Fruit fly (Drosophila melanogaster) whole organism, embryonic: ENCODE measurements around the gene CG13380.

Source experiments
- CG11093 ChIP-seq: fragments of 200-800 bp; sonication (Bioruptor generic); IDR thresholded peaks from 3 replicates; pipeline ENCODE4 v1.3.6; 2022; ENCODE audit warnings: missing biosample characterization, missing genetic modification characterization
- CG12071 ChIP-seq: fragments of 200-800 bp; sonication (Bioruptor generic); optimal IDR thresholded peaks from 3 replicates; lab custom pipeline; 2018; ENCODE audit warnings: missing biosample characterization, mild to moderate bottlenecking, missing genetic modification characterization
- CG14860 ChIP-seq: fragments of 200-800 bp; sonication (Bioruptor generic); IDR thresholded peaks from 3 replicates; pipeline ENCODE4 v1.3.6; 2022; ENCODE audit warnings: missing biosample characterization, missing genetic modification characterization; ENCODE audit not compliant: partially characterized antibody
- CG1529 ChIP-seq: fragments of 200-800 bp; sonication (Bioruptor generic); optimal IDR thresholded peaks from 3 replicates; lab custom pipeline; 2018; ENCODE audit warnings: missing biosample characterization, missing genetic modification characterization
- CG1603 ChIP-seq: fragments of 200-800 bp; sonication (Bioruptor generic); optimal IDR thresholded peaks from 2 replicates; lab custom pipeline; 2019; ENCODE audit warnings: missing biosample characterization, mild to moderate bottlenecking, missing genetic modification characterization, moderate library complexity
- CG17802 ChIP-seq: fragments of 200-800 bp; sonication (Bioruptor generic); optimal IDR thresholded peaks from 2 replicates; lab custom pipeline; 2018; ENCODE audit warnings: missing biosample characterization, mild to moderate bottlenecking, missing genetic modification characterization, moderate library complexity
- CG18262 ChIP-seq: fragments of 200-800 bp; optimal IDR thresholded peaks from 3 replicates; lab custom pipeline; 2019; ENCODE audit warnings: missing biosample characterization, mild to moderate bottlenecking, missing genetic modification characterization, moderate library complexity
- CG43689 ChIP-seq: fragments of 200-800 bp; sonication (Bioruptor generic); IDR thresholded peaks from 2 replicates; pipeline ENCODE4 v1.3.6; 2022; ENCODE audit warnings: missing biosample characterization, missing genetic modification characterization
- CG6272 ChIP-seq: fragments of 200-800 bp; sonication (Bioruptor generic); IDR thresholded peaks from 2 replicates; pipeline ENCODE4 v1.3.6; 2022; ENCODE audit warnings: missing biosample characterization, missing genetic modification characterization
- CG6654 ChIP-seq: fragments of 200-800 bp; sonication (Bioruptor generic); optimal IDR thresholded peaks from 2 replicates; lab custom pipeline; 2017; ENCODE audit warnings: missing biosample characterization, mild to moderate bottlenecking, missing genetic modification characterization
- CG6689 ChIP-seq: fragments of 200-800 bp; sonication (Bioruptor generic); IDR thresholded peaks from 2 replicates; pipeline ENCODE4 v1.3.6; 2022; ENCODE audit warnings: missing biosample characterization, missing genetic modification characterization
- CG7271 ChIP-seq: fragments of 200-800 bp; sonication (Bioruptor generic); optimal IDR thresholded peaks from 2 replicates; lab custom pipeline; 2018; ENCODE audit warnings: missing biosample characterization, mild to moderate bottlenecking, missing genetic modification characterization, moderate library complexity
- CG7372 ChIP-seq: fragments of 200-800 bp; sonication (Bioruptor generic); IDR thresholded peaks from 2 replicates; pipeline ENCODE4 v1.3.6; 2022; ENCODE audit warnings: missing biosample characterization, missing genetic modification characterization
- CG7839 ChIP-seq: fragments of 200-800 bp; sonication (Bioruptor generic); optimal IDR thresholded peaks from 3 replicates; lab custom pipeline; 2018; ENCODE audit warnings: missing biosample characterization, mild to moderate bottlenecking, missing genetic modification characterization, moderate library complexity
- CG8089 ChIP-seq: fragments of 200-800 bp; sonication (Bioruptor generic); optimal IDR thresholded peaks from 3 replicates; lab custom pipeline; 2016; ENCODE audit warnings: missing biosample characterization, missing genetic modification characterization
- CG8478 ChIP-seq: fragments of >200 bp; optimal IDR thresholded peaks from 2 replicates; lab custom pipeline; 2018
- CG9797 ChIP-seq: fragments of 200-800 bp; sonication (Bioruptor generic); optimal IDR thresholded peaks from 3 replicates; lab custom pipeline; 2018; ENCODE audit warnings: missing biosample characterization, mild to moderate bottlenecking, missing genetic modification characterization
- CG9817 ChIP-seq: fragments of 200-800 bp; sonication (Bioruptor generic); optimal IDR thresholded peaks from 2 replicates; lab custom pipeline; 2018; ENCODE audit warnings: missing biosample characterization, mild to moderate bottlenecking, missing genetic modification characterization, moderate library complexity
- CTCF ChIP-seq: fragments of 200-800 bp; sonication (Bioruptor generic); optimal IDR thresholded peaks from 2 replicates; lab custom pipeline; 2017; ENCODE audit warnings: missing biosample characterization, mild to moderate bottlenecking, missing genetic modification characterization, moderate library complexity
- Dfd ChIP-seq, 2 experiments: fragments of >200 bp; optimal IDR thresholded peaks; 2 replicates each; lab custom pipeline; 2017; ENCODE audit warnings: missing biosample characterization in 2 of 2, missing genetic modification characterization in 2 of 2
- E2f2 ChIP-seq: fragments of 200-800 bp; sonication (Bioruptor generic); IDR thresholded peaks from 2 replicates; pipeline ENCODE4 v1.3.6; 2022; ENCODE audit warnings: missing biosample characterization, missing genetic modification characterization
- Eip74EF ChIP-seq, 2 experiments: fragments of 200-800 bp in 1 of 2; fragments of >200 bp in 1 of 2; sonication (Bioruptor generic) in 1 of 2; optimal IDR thresholded peaks; 2 replicates each; lab custom pipeline; 2017 to 2019; ENCODE audit warnings: missing biosample characterization in 2 of 2, missing genetic modification characterization in 2 of 2, mild to moderate bottlenecking in 1 of 2, moderate library complexity in 1 of 2
- Ets97D ChIP-seq: fragments of 200-800 bp; sonication (Bioruptor generic); optimal IDR thresholded peaks from 3 replicates; lab custom pipeline; 2016; ENCODE audit warnings: missing biosample characterization, missing genetic modification characterization
- Gsc ChIP-seq: fragments of 200-800 bp; sonication (Bioruptor generic); IDR thresholded peaks from 2 replicates; pipeline ENCODE4 v1.3.6; 2022; ENCODE audit warnings: missing biosample characterization, missing genetic modification characterization
- MTF-1 ChIP-seq: fragments of 200-800 bp; sonication (Bioruptor generic); optimal IDR thresholded peaks from 2 replicates; lab custom pipeline; 2018; ENCODE audit warnings: missing biosample characterization, mild to moderate bottlenecking, missing genetic modification characterization, borderline replicate concordance
- NFAT ChIP-seq: fragments of 200-800 bp; sonication (Bioruptor generic); IDR thresholded peaks from 2 replicates; pipeline ENCODE4 v1.3.6; 2022; ENCODE audit warnings: missing biosample characterization, missing genetic modification characterization
- PHDP ChIP-seq: fragments of 200-800 bp; sonication (Bioruptor generic); optimal IDR thresholded peaks from 3 replicates; lab custom pipeline; 2018; ENCODE audit warnings: missing biosample characterization, mild to moderate bottlenecking, missing genetic modification characterization, moderate library complexity
- Rfx ChIP-seq: fragments of 200-800 bp; sonication (Bioruptor generic); IDR thresholded peaks from 2 replicates; pipeline ENCODE4 v1.3.6; 2022; ENCODE audit warnings: missing biosample characterization, missing genetic modification characterization
- Sin3A ChIP-seq: fragments of >200 bp; optimal IDR thresholded peaks from 2 replicates; lab custom pipeline; 2018
- Stat92E ChIP-seq, 3 experiments: fragments of >200 bp in 2 of 3; fragments of 200-800 bp in 1 of 3; sonication (Bioruptor generic) in 1 of 3; optimal IDR thresholded peaks; 2 replicates each; lab custom pipeline; 2017 to 2019; ENCODE audit warnings: missing biosample characterization in 3 of 3, missing genetic modification characterization in 3 of 3, mild to moderate bottlenecking in 1 of 3, moderate library complexity in 1 of 3
- Usf ChIP-seq: fragments of 200-800 bp; sonication (Bioruptor generic); optimal IDR thresholded peaks from 2 replicates; lab custom pipeline; 2017; ENCODE audit warnings: missing genotype, missing biosample characterization, missing genetic modification characterization
- aop ChIP-seq: fragments of 200-800 bp; sonication (Bioruptor generic); IDR thresholded peaks from 2 replicates; pipeline ENCODE4 v1.3.6; 2022; ENCODE audit warnings: missing biosample characterization, missing genetic modification characterization
- bsh ChIP-seq, 2 experiments: fragments of 200-800 bp; sonication (Bioruptor generic); optimal IDR thresholded peaks; 2 replicates each; lab custom pipeline; 2017 to 2018; ENCODE audit warnings: mild to moderate bottlenecking in 2 of 2, missing biosample characterization in 2 of 2, missing genetic modification characterization in 2 of 2, moderate library complexity in 1 of 2
- croc ChIP-seq: fragments of 200-800 bp; sonication (Bioruptor generic); conservative IDR thresholded peaks from 3 replicates; pipeline ENCODE4 v1.3.6; 2022; ENCODE audit warnings: missing biosample characterization, missing genetic modification characterization
- disco-r ChIP-seq: fragments of 200-800 bp; sonication (Bioruptor generic); optimal IDR thresholded peaks from 2 replicates; lab custom pipeline; 2016; ENCODE audit warnings: missing biosample characterization, missing genetic modification characterization
- emc ChIP-seq: fragments of 200-800 bp; sonication (Bioruptor generic); optimal IDR thresholded peaks from 2 replicates; lab custom pipeline; 2016; ENCODE audit warnings: missing biosample characterization, missing genetic modification characterization
- ewg ChIP-seq: fragments of 200-800 bp; sonication (Bioruptor generic); optimal IDR thresholded peaks from 3 replicates; lab custom pipeline; 2017; ENCODE audit warnings: mild to moderate bottlenecking, missing biosample characterization, missing genetic modification reagents, missing genetic modification characterization
- ftz-f1 ChIP-seq: fragments of 200-800 bp; sonication (Bioruptor generic); optimal IDR thresholded peaks from 2 replicates; lab custom pipeline; 2016; ENCODE audit warnings: missing biosample characterization, missing genetic modification characterization
- fu2 ChIP-seq: fragments of 200-800 bp; sonication (Bioruptor generic); optimal IDR thresholded peaks from 2 replicates; lab custom pipeline; 2016; ENCODE audit warnings: missing biosample characterization, missing genetic modification characterization
- lov ChIP-seq, 2 experiments: fragments of 200-800 bp in 1 of 2; fragments of >200 bp in 1 of 2; sonication (Bioruptor generic) in 1 of 2; IDR thresholded peaks in 1 of 2; optimal IDR thresholded peaks in 1 of 2; 2 replicates in 1 of 2; 3 replicates in 1 of 2; pipeline versions ENCODE4 v1.3.6 to Lab custom; 2017 to 2022; ENCODE audit warnings: missing biosample characterization in 1 of 2, missing genetic modification characterization in 1 of 2
- luna ChIP-seq: fragments of 200-800 bp; sonication (Bioruptor generic); optimal IDR thresholded peaks from 2 replicates; lab custom pipeline; 2016; ENCODE audit warnings: missing biosample characterization, missing genetic modification characterization
- nerfin-2 ChIP-seq: fragments of 200-800 bp; sonication (Bioruptor generic); IDR thresholded peaks from 2 replicates; pipeline ENCODE4 v1.3.6; 2022; ENCODE audit warnings: missing biosample characterization, missing genetic modification characterization; ENCODE audit not compliant: partially characterized antibody
- pho ChIP-seq: fragments of 200-800 bp; sonication (Bioruptor generic); optimal IDR thresholded peaks from 2 replicates; lab custom pipeline; 2016; ENCODE audit warnings: missing biosample characterization, missing genetic modification characterization
- pros ChIP-seq: fragments of 200-800 bp; sonication (Bioruptor generic); optimal IDR thresholded peaks from 3 replicates; lab custom pipeline; 2019; ENCODE audit warnings: missing biosample characterization, mild to moderate bottlenecking, missing genetic modification characterization, moderate library complexity
- psq ChIP-seq: fragments of 200-800 bp; sonication (Bioruptor generic); optimal IDR thresholded peaks from 2 replicates; lab custom pipeline; 2017; ENCODE audit warnings: missing biosample characterization, missing genetic modification characterization
- sim ChIP-seq: fragments of 200-800 bp; sonication (Bioruptor generic); IDR thresholded peaks from 2 replicates; pipeline ENCODE4 v1.3.6; 2022; ENCODE audit warnings: missing biosample characterization, missing genetic modification characterization
- slbo ChIP-seq: fragments of 200-800 bp; sonication (Bioruptor generic); IDR thresholded peaks from 2 replicates; pipeline ENCODE4 v1.3.6; 2022; ENCODE audit warnings: missing biosample characterization, missing genetic modification characterization
- tna ChIP-seq: fragments of 200-800 bp; sonication (Bioruptor generic); IDR thresholded peaks from 2 replicates; pipeline ENCODE4 v1.3.6; 2022; ENCODE audit warnings: missing biosample characterization, missing genetic modification characterization; ENCODE audit not compliant: partially characterized antibody
- trh ChIP-seq: fragments of 200-800 bp; sonication (Bioruptor generic); optimal IDR thresholded peaks from 2 replicates; lab custom pipeline; 2016; ENCODE audit warnings: missing biosample characterization, missing genetic modification characterization
- unpg ChIP-seq: fragments of 200-800 bp; sonication (Bioruptor generic); optimal IDR thresholded peaks from 3 replicates; lab custom pipeline; 2018; ENCODE audit warnings: missing biosample characterization, mild to moderate bottlenecking, missing genetic modification characterization, moderate library complexity
- vvl ChIP-seq: fragments of 200-800 bp; sonication (Bioruptor generic); IDR thresholded peaks from 2 replicates; pipeline ENCODE4 v1.3.6; 2022; ENCODE audit warnings: missing biosample characterization, missing genetic modification characterization

Gene CG13380

DNA sequence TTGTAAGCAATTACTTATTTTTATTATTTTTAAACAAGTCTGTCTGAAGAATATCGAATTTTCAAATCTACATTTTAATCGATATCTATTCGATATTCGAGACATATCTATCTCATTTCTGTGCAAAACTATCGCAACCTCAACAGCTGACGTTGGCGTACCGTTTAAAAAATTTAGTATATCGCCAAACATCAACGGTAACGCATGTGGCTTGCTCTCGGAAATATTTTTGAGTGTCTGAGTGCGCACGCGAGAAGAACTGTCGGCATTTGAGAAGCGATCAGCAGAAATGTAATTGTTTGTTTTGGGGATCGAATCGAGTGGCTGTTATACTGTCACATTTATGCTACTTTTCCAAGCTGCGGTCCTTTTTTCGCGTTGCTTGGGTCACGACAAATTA, 8.0 kb upstream of the CG13380 start, which contains the start of gene MYPT-75D (continued):
- peak; percentile 16 for TF ChIP-seq CG18262 (tag; lab: Kevin White, UChicago)
- TF ChIP-seq bsh (GFP tag; optimal IDR thresholded peaks at IDR 0.05; lab: Kevin White, UChicago): peak in 1 of 2 experiments; percentile 15
- TF ChIP-seq PHDP: peak; percentile 23
- TF ChIP-seq pros (GFP tag; lab: Kevin White, UChicago): no peak
- TF ChIP-seq Rfx (GFP tag; lab: Robert Waterston, UW): peak; percentile 38; the same call in 1 of the 2 replicates
- peak; percentile 79 for TF ChIP-seq CG14860 (GFP tag; lab: Robert Waterston, UW)
- TF ChIP-seq Ets97D (GFP tag; lab: Kevin White, UChicago): peak; percentile 47
- no peak for TF ChIP-seq trh (GFP tag; lab: Kevin White, UChicago)
- no peak for TF ChIP-seq aop (GFP tag; lab: Robert Waterston, UW)
- no peak for TF ChIP-seq fu2
- TF ChIP-seq luna: peak; percentile 30
- TF ChIP-seq disco-r (GFP tag; lab: Kevin White, UChicago): no peak
- TF ChIP-seq CG9797 (GFP tag; lab: Kevin White, UChicago): peak; percentile 30
- TF ChIP-seq CG6272 (GFP tag; lab: Robert Waterston, UW): no peak
- TF ChIP-seq CG8478 (lab: Kevin White, UChicago): no peak
- peak; percentile 30 for TF ChIP-seq MTF-1
- TF ChIP-seq ewg (GFP tag; lab: Kevin White, UChicago): no peak
- TF ChIP-seq E2f2 (GFP tag; lab: Robert Waterston, UW): peak; percentile 89
- TF ChIP-seq CG12071: peak; percentile 32
- no peak for TF ChIP-seq croc (GFP tag; lab: Robert Waterston, UW)
- TF ChIP-seq CG11093 (GFP tag; lab: Robert Waterston, UW): no peak
- TF ChIP-seq tna (GFP tag; lab: Robert Waterston, UW): peak; percentile 89
- 0 out of 2 replicates have a peak, but pooled peaks have one; percentile 27 for TF ChIP-seq slbo (GFP tag; lab: Robert Waterston, UW)
- TF ChIP-seq CG43689 (GFP tag; lab: Robert Waterston, UW): no peak
- peak in 1 of 2 experiments; percentile 19 for TF ChIP-seq Eip74EF (GFP tag; optimal IDR thresholded peaks at IDR 0.05; lab: Kevin White, UChicago)
- no peak for TF ChIP-seq CG6654 (GFP tag; lab: Kevin White, UChicago)
- TF ChIP-seq ftz-f1 (GFP tag; lab: Kevin White, UChicago): no peak
- TF ChIP-seq Dfd (GFP tag; optimal IDR thresholded peaks at IDR 0.05; lab: Kevin White, UChicago): no peak
- peak; percentile 18 for TF ChIP-seq unpg (GFP tag; lab: Kevin White, UChicago)
- TF ChIP-seq CG7271 (tag; lab: Kevin White, UChicago): peak; percentile 22
- peak; percentile 49 for TF ChIP-seq vvl (GFP tag; lab: Robert Waterston, UW)
- TF ChIP-seq NFAT (GFP tag; lab: Robert Waterston, UW): peak; percentile 46; the same call in 1 of the 2 replicates
- TF ChIP-seq emc: no peak
- TF ChIP-seq Usf (GFP tag; lab: Kevin White, UChicago): no peak
- TF ChIP-seq CG1529 (GFP tag; lab: Kevin White, UChicago): no peak
- peak; percentile 32 for TF ChIP-seq CG7839
- TF ChIP-seq CG7372 (GFP tag; lab: Robert Waterston, UW): no peak
- no peak for TF ChIP-seq Gsc (GFP tag; lab: Robert Waterston, UW)
- TF ChIP-seq CTCF (GFP tag; lab: Kevin White, UChicago): no peak
- peak; percentile 78 for TF ChIP-seq CG1603 (tag; lab: Kevin White, UChicago)
- TF ChIP-seq CG9817 (tag; lab: Kevin White, UChicago): no peak
- no peak for TF ChIP-seq CG17802 (tag; lab: Kevin White, UChicago)
- peak; percentile 8 for TF ChIP-seq psq
- TF ChIP-seq Stat92E (GFP tag; optimal IDR thresholded peaks at IDR 0.05; lab: Kevin White, UChicago): peak in 1 of 3 experiments; percentile 86
- no peak for TF ChIP-seq Sin3A (lab: Kevin White, UChicago)
- peak; percentile 12 for TF ChIP-seq CG8089 (GFP tag; lab: Kevin White, UChicago)
- TF ChIP-seq CG6689 (GFP tag; lab: Robert Waterston, UW): no peak
- TF ChIP-seq lov (optimal IDR thresholded peaks at IDR 0.05; lab: Kevin White, UChicago): no peak
- TF ChIP-seq lov (GFP tag; IDR thresholded peaks at IDR 0.05; lab: Robert Waterston, UW): no peak
- TF ChIP-seq sim (GFP tag; lab: Robert Waterston, UW): no peak
- peak; percentile 45 for TF ChIP-seq nerfin-2 (GFP tag; lab: Robert Waterston, UW)
- peak; percentile 18 for TF ChIP-seq pho (GFP tag; lab: Kevin White, UChicago)
